Worm (Caenorhabditis elegans) whole organism, dauer: ENCODE measurements around the gene gem-1.

Source experiments
- unc-62 ChIP-seq: sonication (generic microtip); optimal IDR thresholded peaks from 2 replicates; lab custom pipeline; 2017; ENCODE audit warnings: missing biosample characterization, missing genetic modification reagents, missing genetic modification characterization

gem-1 gene

ce11 chrX:13383273-13383672, 6.5 kb upstream of the gem-1 start:
- TF ChIP-seq unc-62 (GFP tag; lab: Kevin White, UChicago): no peak

ce11 chrX:13380988-13381742, 4.4 kb upstream of the gem-1 start:
- no peak for TF ChIP-seq unc-62 (GFP tag; lab: Kevin White, UChicago)

ce11 chrX:13379072-13379471, 2.3 kb upstream of the gem-1 start:
- TF ChIP-seq unc-62 (GFP tag; lab: Kevin White, UChicago): no peak

- no peak for TF ChIP-seq unc-62 (GFP tag; lab: Kevin White, UChicago)
These were observed 607 bp downstream of the gem-1 start for ce11 chrX:13376185-13376584.

- no peak for TF ChIP-seq unc-62 (GFP tag; lab: Kevin White, UChicago)
These were observed 8.5 kb downstream of the gem-1 start for ce11 chrX:13368283-13368682.

- TF ChIP-seq unc-62 (GFP tag; lab: Kevin White, UChicago): no peak
These were observed 9.8 kb downstream of the gem-1 start for ce11 chrX:13366955-13367354.

- TF ChIP-seq unc-62 (GFP tag; lab: Kevin White, UChicago): no peak
These were observed 11.9 kb downstream of the gem-1 start, which contains the start of gene C49F8.1 for ce11 chrX:13364897-13365296. C49F8.1 (minus strand) TSS chrX:13364997.

ce11 chrX:13362486-13362885, 14.3 kb downstream of the gem-1 start, which contains the start of gene C49F8.15:
C49F8.15 (minus strand) TSS chrX:13362586.
- TF ChIP-seq unc-62 (GFP tag; lab: Kevin White, UChicago): no peak

- no peak for TF ChIP-seq unc-62 (GFP tag; lab: Kevin White, UChicago)
These were observed 16.2 kb downstream of the gem-1 start for ce11 chrX:13360632-13361031.

- no peak for TF ChIP-seq unc-62 (GFP tag; lab: Kevin White, UChicago)
These were observed 17.0 kb downstream of the gem-1 start for ce11 chrX:13359800-13360199.

- TF ChIP-seq unc-62 (GFP tag; lab: Kevin White, UChicago): no peak
These were observed 18.2 kb downstream of the gem-1 start for ce11 chrX:13358573-13358972.

ce11 chrX:13357673-13358072, 19.1 kb downstream of the gem-1 start:
- no peak for TF ChIP-seq unc-62 (GFP tag; lab: Kevin White, UChicago)

- TF ChIP-seq unc-62 (GFP tag; lab: Kevin White, UChicago): no peak
These were observed 20.3 kb downstream of the gem-1 start for ce11 chrX:13356469-13356868.

ce11 chrX:13354672-13355407, 22.0 kb downstream of the gem-1 start:
- TF ChIP-seq unc-62 (GFP tag; lab: Kevin White, UChicago): no peak

- no peak for TF ChIP-seq unc-62 (GFP tag; lab: Kevin White, UChicago)
These were observed 23.3 kb downstream of the gem-1 start for ce11 chrX:13353530-13353929.

ce11 chrX:13352164-13352563, 24.6 kb downstream of the gem-1 start:
- TF ChIP-seq unc-62 (GFP tag; lab: Kevin White, UChicago): no peak
